Fruit fly (Drosophila melanogaster) whole organism, wandering third instar larva: Measurements from ENCODE around the gene CG43896.

Experiments used
- CG32264 ChIP-seq: fragments of 200-800 bp; sonication (Bioruptor generic); optimal IDR thresholded peaks from 2 replicates; lab custom pipeline; 2016; ENCODE audit warnings: missing biosample characterization, missing genetic modification characterization
- CG9705 ChIP-seq: fragments of 200-800 bp; sonication (Bioruptor generic); optimal IDR thresholded peaks from 2 replicates; lab custom pipeline; 2018; ENCODE audit warnings: missing biosample characterization, mild to moderate bottlenecking, missing genetic modification characterization
- CrebA ChIP-seq: fragments of 200-800 bp; sonication (Bioruptor generic); optimal IDR thresholded peaks from 2 replicates; lab custom pipeline; 2016; ENCODE audit warnings: missing biosample characterization, mild to moderate bottlenecking, missing genetic modification characterization, borderline replicate concordance
- Dfd ChIP-seq: fragments of >200 bp; optimal IDR thresholded peaks from 2 replicates; lab custom pipeline; 2017; ENCODE audit warnings: missing biosample characterization, missing genetic modification characterization
- Dif ChIP-seq: fragments of 200-275, 200-300 bp; sonication (Bioruptor generic); optimal IDR thresholded peaks from 2 replicates; lab custom pipeline; 2018; ENCODE audit warnings: missing biosample characterization, missing genetic modification characterization; ENCODE audit not compliant: partially characterized antibody
- GATAd ChIP-seq: sonication (Bioruptor generic); optimal IDR thresholded peaks from 2 replicates; lab custom pipeline; 2016; ENCODE audit warnings: missing biosample characterization, missing genetic modification characterization
- HLH106 ChIP-seq: fragments of 200-800 bp; optimal IDR thresholded peaks from 3 replicates; lab custom pipeline; 2019; ENCODE audit warnings: missing biosample characterization, mild to moderate bottlenecking, missing genetic modification characterization, moderate library complexity
- Hnf4 ChIP-seq: fragments of 200-800 bp; sonication (Bioruptor generic); optimal IDR thresholded peaks from 2 replicates; lab custom pipeline; 2016; ENCODE audit warnings: missing biosample characterization, mild to moderate bottlenecking, missing genetic modification characterization
- Hr78 ChIP-seq: fragments of >200 bp; optimal IDR thresholded peaks from 2 replicates; lab custom pipeline; 2017; ENCODE audit warnings: missing biosample characterization, missing genetic modification characterization
- Hr83 ChIP-seq: fragments of 200-300 bp; sonication (Bioruptor generic); optimal IDR thresholded peaks from 2 replicates; lab custom pipeline; 2016; ENCODE audit warnings: missing biosample characterization, mild to moderate bottlenecking, missing genetic modification characterization, moderate library complexity; ENCODE audit not compliant: poor library complexity, severe bottlenecking
- Jra ChIP-seq: sonication (Bioruptor generic); optimal IDR thresholded peaks from 2 replicates; lab custom pipeline; 2016; ENCODE audit warnings: missing biosample characterization, missing genetic modification characterization
- Mio ChIP-seq: sonication (Bioruptor generic); optimal IDR thresholded peaks from 2 replicates; lab custom pipeline; 2016; ENCODE audit warnings: missing biosample characterization, missing genetic modification characterization
- Myc ChIP-seq: fragments of >200 bp; optimal IDR thresholded peaks from 2 replicates; lab custom pipeline; 2017
- OdsH ChIP-seq: fragments of 200-800 bp; sonication (Bioruptor generic); optimal IDR thresholded peaks from 2 replicates; lab custom pipeline; 2016; ENCODE audit warnings: missing biosample characterization, mild to moderate bottlenecking, missing genetic modification characterization
- Rel ChIP-seq, 2 experiments: fragments of 200-800 bp; sonication (Bioruptor generic) in 1 of 2; optimal IDR thresholded peaks; 2 replicates in 1 of 2; 3 replicates in 1 of 2; lab custom pipeline; 2016 to 2019; ENCODE audit warnings: mild to moderate bottlenecking in 2 of 2, missing biosample characterization in 2 of 2, missing genetic modification characterization in 2 of 2, moderate library complexity in 1 of 2
- Vsx2 ChIP-seq: fragments of 200-300, 225-300 bp; sonication (Bioruptor generic); optimal IDR thresholded peaks from 2 replicates; lab custom pipeline; 2018; ENCODE audit warnings: missing biosample characterization, missing genetic modification characterization; ENCODE audit not compliant: partially characterized antibody
- br ChIP-seq: fragments of 200-800 bp; sonication (Bioruptor generic); optimal IDR thresholded peaks from 2 replicates; lab custom pipeline; 2016; ENCODE audit warnings: missing biosample characterization, missing genetic modification characterization
- dmrt93B ChIP-seq: fragments of 200-800 bp; sonication (Bioruptor generic); optimal IDR thresholded peaks from 2 replicates; lab custom pipeline; 2018; ENCODE audit warnings: missing biosample characterization, mild to moderate bottlenecking, missing genetic modification characterization
- dsf ChIP-seq: sonication (Bioruptor generic); optimal IDR thresholded peaks from 2 replicates; lab custom pipeline; 2016; ENCODE audit warnings: missing biosample characterization, missing genetic modification characterization, borderline replicate concordance
- ey ChIP-seq: fragments of 200-800 bp; sonication (Bioruptor generic); optimal IDR thresholded peaks from 2 replicates; lab custom pipeline; 2016; ENCODE audit warnings: missing biosample characterization, missing genetic modification characterization
- foxo ChIP-seq, 2 experiments: fragments of 200-800 bp; sonication (Bioruptor generic); optimal IDR thresholded peaks; 2 replicates in 1 of 2; 3 replicates in 1 of 2; lab custom pipeline; 2016 to 2017; ENCODE audit warnings: missing biosample characterization in 2 of 2, missing genetic modification characterization in 2 of 2
- fru ChIP-seq: fragments of 200-800 bp; sonication (Bioruptor generic); optimal IDR thresholded peaks from 3 replicates; lab custom pipeline; 2016; ENCODE audit warnings: missing biosample characterization, mild to moderate bottlenecking, missing genetic modification characterization
- jim ChIP-seq: fragments of 175-275, 200-325 bp; sonication (Bioruptor generic); optimal IDR thresholded peaks from 2 replicates; lab custom pipeline; 2016; ENCODE audit warnings: missing biosample characterization, mild to moderate bottlenecking, missing genetic modification characterization
- pan ChIP-seq: fragments of >200 bp; optimal IDR thresholded peaks from 2 replicates; lab custom pipeline; 2017
- psq ChIP-seq: fragments of 200-800 bp; sonication (Bioruptor generic); optimal IDR thresholded peaks from 3 replicates; lab custom pipeline; 2017; ENCODE audit warnings: missing biosample characterization, mild to moderate bottlenecking, missing genetic modification characterization, moderate library complexity
- sage ChIP-seq: fragments of 200-800 bp; sonication (Bioruptor generic); optimal IDR thresholded peaks from 2 replicates; lab custom pipeline; 2016; ENCODE audit warnings: missing biosample characterization, mild to moderate bottlenecking, missing genetic modification characterization
- sv ChIP-seq: fragments of 200-800 bp; sonication (Bioruptor generic); optimal IDR thresholded peaks from 3 replicates; lab custom pipeline; 2016; ENCODE audit warnings: missing biosample characterization, missing genetic modification characterization
- tai ChIP-seq: sonication (Bioruptor generic); optimal IDR thresholded peaks from 2 replicates; lab custom pipeline; 2016; ENCODE audit warnings: missing biosample characterization, missing genetic modification characterization
- usp ChIP-seq: fragments of >200 bp; optimal IDR thresholded peaks from 2 replicates; lab custom pipeline; 2017; ENCODE audit warnings: missing biosample characterization, missing genetic modification characterization
- woc ChIP-seq: sonication (Bioruptor generic); optimal IDR thresholded peaks from 2 replicates; lab custom pipeline; 2016; ENCODE audit warnings: missing biosample characterization, mild to moderate bottlenecking, missing genetic modification characterization

The CG43896 gene

DNA sequence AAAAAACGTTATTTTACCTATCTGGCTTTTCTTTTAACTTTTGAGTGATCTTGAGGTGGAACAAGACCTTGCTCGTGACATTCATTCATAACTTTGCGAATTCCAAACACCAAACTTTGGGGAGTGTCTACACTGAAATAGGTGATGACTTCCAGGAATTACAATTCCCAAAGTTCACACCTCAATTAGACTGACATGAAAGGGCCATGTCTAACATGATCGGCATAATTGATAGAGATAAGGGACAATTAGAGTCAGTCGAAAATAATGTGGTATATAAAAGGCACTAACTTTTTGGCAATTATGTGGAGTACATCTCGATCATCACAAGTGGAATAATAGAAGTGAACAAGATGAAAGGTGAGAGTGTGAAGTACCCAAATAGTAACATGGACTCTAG is at the start of gene CG43896:
Gene CG43896, plus strand, starts transcription at position 301 of the 400 bp plus-strand sequence.
- TF ChIP-seq Vsx2 (GFP tag; lab: Kevin White, UChicago) (no peak), sv (GFP tag; lab: Kevin White, UChicago) (no peak), usp (GFP tag; lab: Kevin White, UChicago) (no peak), tai (GFP tag; lab: Kevin White, UChicago) (no peak), ey (no peak), Myc (lab: Kevin White, UChicago) (no peak), CG32264 (GFP tag; lab: Kevin White, UChicago) (no peak), pan (lab: Kevin White, UChicago) (no peak), Hr83 (GFP tag; lab: Kevin White, UChicago) (no peak), CG9705 (GFP tag; lab: Kevin White, UChicago) (no peak), Hr78 (GFP tag; lab: Kevin White, UChicago) (no peak), Jra (GFP tag; lab: Kevin White, UChicago) (no peak), dmrt93B (GFP tag; lab: Kevin White, UChicago) (no peak)

DNA sequence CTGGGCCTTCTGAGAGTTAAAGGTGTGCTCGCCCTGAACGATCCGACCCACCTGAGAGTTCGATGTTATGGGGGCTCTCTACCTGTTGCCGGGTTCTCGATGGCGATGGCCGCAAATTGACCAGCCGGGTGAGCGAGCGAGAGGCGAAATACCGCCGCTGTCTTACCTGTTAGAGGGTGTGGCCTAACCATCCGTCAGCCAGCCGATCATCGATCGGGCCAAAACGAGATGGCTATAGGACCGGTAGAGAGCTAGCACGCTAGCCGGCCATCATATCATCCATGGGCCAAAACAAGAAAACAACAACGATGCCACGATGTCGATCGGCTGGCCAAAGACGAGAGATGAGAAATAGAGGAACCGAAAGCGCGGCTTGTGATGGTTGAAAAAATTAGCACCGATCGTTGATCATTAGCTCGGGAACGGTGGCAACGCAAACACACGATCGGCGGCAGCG is 48.6 kb upstream of the CG43896 start, which contains the start of gene byn:
Gene byn, plus strand, starts transcription at position 407 of the 457 bp plus-strand sequence.
- TF ChIP-seq dsf (GFP tag; lab: Kevin White, UChicago) (no peak), GATAd (GFP tag; lab: Kevin White, UChicago) (no peak), fru (GFP tag; lab: Kevin White, UChicago) (no peak), pan (lab: Kevin White, UChicago) (no peak), jim (no peak), Jra (GFP tag; lab: Kevin White, UChicago) (no peak), tai (GFP tag; lab: Kevin White, UChicago) (no peak), psq (GFP tag; lab: Kevin White, UChicago) (no peak), Hr83 (GFP tag; lab: Kevin White, UChicago) (no peak)

DNA sequence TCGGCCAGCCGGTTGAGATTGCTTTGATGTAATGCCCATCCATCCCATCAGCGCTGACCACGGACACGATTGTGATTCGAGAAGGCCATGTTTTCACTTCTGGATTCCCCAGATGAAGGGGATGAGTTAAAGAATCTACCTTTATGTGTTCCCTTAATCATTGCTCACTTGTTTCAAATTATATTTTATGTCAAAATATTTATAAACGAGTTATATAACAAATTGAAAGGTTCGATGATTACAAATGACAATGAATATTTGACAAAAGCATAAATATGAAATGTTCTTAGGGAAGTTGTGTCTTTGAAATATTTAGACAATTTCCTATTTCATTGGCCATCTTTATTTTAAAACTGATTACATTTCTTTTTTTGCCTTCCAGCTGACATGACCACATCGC is 44.3 kb upstream of the CG43896 start:
- TF ChIP-seq Jra (GFP tag; lab: Kevin White, UChicago): no peak
- no peak for TF ChIP-seq Hnf4 (GFP tag; lab: Kevin White, UChicago)
- no peak for TF ChIP-seq CrebA (GFP tag; lab: Kevin White, UChicago)
- no peak for TF ChIP-seq pan (lab: Kevin White, UChicago)
- TF ChIP-seq sv (GFP tag; lab: Kevin White, UChicago): no peak
- TF ChIP-seq woc: no peak
- no peak for TF ChIP-seq usp (GFP tag; lab: Kevin White, UChicago)
- TF ChIP-seq CG9705 (GFP tag; lab: Kevin White, UChicago): no peak
- no peak for TF ChIP-seq Myc (lab: Kevin White, UChicago)
- no peak for TF ChIP-seq ey
- no peak for TF ChIP-seq HLH106 (tag; lab: Kevin White, UChicago)
- TF ChIP-seq foxo (GFP tag; optimal IDR thresholded peaks at IDR 0.05; lab: Kevin White, UChicago): no peak
- TF ChIP-seq Rel (GFP tag; optimal IDR thresholded peaks at IDR 0.05; lab: Kevin White, UChicago): no peak
- TF ChIP-seq Rel (tag; optimal IDR thresholded peaks at IDR 0.05; lab: Kevin White, UChicago): no peak

DNA sequence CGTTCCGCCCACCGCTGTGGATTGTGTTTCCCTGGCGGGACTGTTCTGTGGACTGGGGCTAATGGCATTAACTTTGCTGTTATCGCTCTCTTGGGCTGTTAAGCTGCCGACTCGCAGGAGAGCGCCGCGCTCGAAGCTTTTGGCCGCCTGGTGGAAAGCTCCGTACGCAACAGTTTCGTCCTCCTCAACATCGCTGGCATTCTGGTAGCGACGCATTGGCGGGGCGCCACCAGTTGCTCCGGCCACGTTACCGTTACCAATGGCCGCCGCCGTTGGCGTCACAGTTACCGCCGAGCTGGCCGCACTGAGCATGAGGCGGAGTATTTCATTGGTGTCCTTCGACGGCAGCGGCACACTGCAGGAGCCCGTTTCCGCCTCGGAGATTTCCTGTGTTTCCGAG is 38.6 kb upstream of the CG43896 start:
- TF ChIP-seq tai (GFP tag; lab: Kevin White, UChicago) (no peak), Hnf4 (GFP tag; lab: Kevin White, UChicago) (no peak), Vsx2 (GFP tag; lab: Kevin White, UChicago) (no peak), br (GFP tag; lab: Kevin White, UChicago) (no peak), Dif (GFP tag; lab: Kevin White, UChicago) (no peak), sage (GFP tag; lab: Kevin White, UChicago) (no peak), dmrt93B (GFP tag; lab: Kevin White, UChicago) (no peak), pan (lab: Kevin White, UChicago) (no peak), woc (no peak), ey (no peak), Rel (GFP tag; optimal IDR thresholded peaks at IDR 0.05; lab: Kevin White, UChicago) (no peak), Rel (tag; optimal IDR thresholded peaks at IDR 0.05; lab: Kevin White, UChicago) (no peak), dsf (GFP tag; lab: Kevin White, UChicago) (no peak), Hr78 (GFP tag; lab: Kevin White, UChicago) (no peak), fru (GFP tag; lab: Kevin White, UChicago) (no peak), CG32264 (GFP tag; lab: Kevin White, UChicago) (no peak), Mio (no peak), Dfd (GFP tag; lab: Kevin White, UChicago) (no peak), OdsH (GFP tag; lab: Kevin White, UChicago) (no peak), Hr83 (GFP tag; lab: Kevin White, UChicago) (no peak)
